Worm (Caenorhabditis elegans) whole organism, early embryonic: ENCODE measurements around the gene flp-2.
A peak's percentile ranks its signal among the peaks of the same experiment; 100 is the strongest.

Source experiments
- B0310.2 ChIP-seq: sonication (generic microtip); optimal IDR thresholded peaks from 2 replicates; lab custom pipeline; 2016; ENCODE audit warnings: mild to moderate bottlenecking, missing genetic modification characterization, missing compliant biosample characterization
- F13C5.2 ChIP-seq: sonication (generic microtip); optimal IDR thresholded peaks from 2 replicates; lab custom pipeline; 2017; ENCODE audit warnings: mild to moderate bottlenecking, missing genetic modification characterization, inconsistent platforms, missing compliant biosample characterization
- aly-1 ChIP-seq: sonication (generic microtip); optimal IDR thresholded peaks from 2 replicates; lab custom pipeline; 2016; ENCODE audit warnings: missing genetic modification characterization, missing compliant biosample characterization
- ama-1 ChIP-seq: fragments of 150-350 bp; optimal IDR thresholded peaks from 2 replicates; lab custom pipeline; 2014
- ceh-13 ChIP-seq: fragments of 200-800 bp; sonication (Bioruptor generic); optimal IDR thresholded peaks from 2 replicates; lab custom pipeline; 2018; ENCODE audit warnings: mild to moderate bottlenecking, missing genetic modification characterization, missing compliant biosample characterization
- ceh-36 ChIP-seq: sonication (generic microtip); optimal IDR thresholded peaks from 2 replicates; lab custom pipeline; 2016; ENCODE audit warnings: missing genetic modification characterization, inconsistent platforms, missing compliant biosample characterization
- ets-7 ChIP-seq: sonication (generic microtip); optimal IDR thresholded peaks from 2 replicates; lab custom pipeline; 2016; ENCODE audit warnings: missing genotype, missing genetic modification characterization, missing compliant biosample characterization
- flt-1 ChIP-seq: fragments of 200-800 bp; sonication (Bioruptor generic); IDR thresholded peaks from 2 replicates; pipeline ENCODE4 v1.3.6; 2022; ENCODE audit warnings: missing genetic modification characterization, missing compliant biosample characterization
- hmbx-1 ChIP-seq: sonication (generic microtip); optimal IDR thresholded peaks from 2 replicates; lab custom pipeline; 2016; ENCODE audit warnings: mild to moderate bottlenecking, missing genetic modification characterization, missing compliant biosample characterization
- hmg-4 ChIP-seq: fragments of 200-800 bp; sonication (Bioruptor generic); optimal IDR thresholded peaks from 2 replicates; lab custom pipeline; 2018; ENCODE audit warnings: mild to moderate bottlenecking, missing genetic modification characterization, missing compliant biosample characterization
- hnd-1 ChIP-seq: sonication (generic microtip); optimal IDR thresholded peaks from 2 replicates; lab custom pipeline; 2016; ENCODE audit warnings: missing genetic modification characterization, missing compliant biosample characterization
- pes-1 ChIP-seq: fragments of 200-800 bp; sonication (Bioruptor generic); IDR thresholded peaks from 2 replicates; pipeline ENCODE4 v1.3.6; 2022; ENCODE audit warnings: missing genetic modification reagents, missing genetic modification characterization, missing compliant biosample characterization
- scrt-1 ChIP-seq: fragments of 200-800 bp; sonication (Bioruptor generic); IDR thresholded peaks from 2 replicates; pipeline ENCODE4 v1.3.6; 2022; ENCODE audit warnings: missing genetic modification characterization, missing compliant biosample characterization
- sea-1 ChIP-seq: fragments of 200-800 bp; sonication (Bioruptor generic); conservative IDR thresholded peaks from 2 replicates; pipeline ENCODE4 v1.3.6; 2022; ENCODE audit warnings: missing genetic modification characterization, missing compliant biosample characterization
- tbx-11 ChIP-seq: fragments of 200-800 bp; sonication (Bioruptor generic); IDR thresholded peaks from 2 replicates; pipeline ENCODE4 v1.3.6; 2022; ENCODE audit warnings: missing genetic modification characterization, missing compliant biosample characterization
- tbx-37 ChIP-seq: fragments of 200-800 bp; sonication (Bioruptor generic); conservative IDR thresholded peaks from 2 replicates; pipeline ENCODE4 v1.3.6; 2022; ENCODE audit warnings: missing genetic modification reagents, missing genetic modification characterization, missing compliant biosample characterization
- tra-4 ChIP-seq: sonication (generic microtip); optimal IDR thresholded peaks from 2 replicates; lab custom pipeline; 2017; ENCODE audit warnings: missing genetic modification characterization, missing compliant biosample characterization

Gene flp-2

DNA sequence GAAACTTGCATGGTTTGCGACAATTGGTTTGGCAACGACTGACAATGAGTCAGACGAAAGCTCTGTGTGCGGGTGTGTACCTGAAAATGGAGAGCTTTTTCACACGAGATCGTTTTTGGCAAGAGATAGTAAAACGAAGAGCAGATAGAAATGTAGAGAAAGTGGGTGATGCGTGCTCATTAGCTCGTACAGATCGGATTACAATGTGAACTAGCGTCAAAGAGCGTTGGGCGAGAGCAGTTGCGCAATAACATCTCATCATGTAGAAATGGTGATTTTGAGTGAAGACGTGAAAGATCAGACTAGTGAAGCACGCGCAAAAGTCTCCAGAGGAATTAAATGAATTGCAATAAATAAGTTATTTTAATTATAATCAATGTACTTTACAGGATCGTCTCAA, at the start of gene flp-2:
flp-2 (minus strand) TSS at position 101 of the 400 bp plus-strand sequence.
- TF ChIP-seq tra-4 (tag; lab: Kevin White, UChicago): no peak
- TF ChIP-seq ets-7 (tag; lab: Kevin White, UChicago): no peak
- TF ChIP-seq scrt-1 (GFP tag; lab: Robert Waterston, UW): no peak
- TF ChIP-seq aly-1 (tag; lab: Kevin White, UChicago): no peak
- TF ChIP-seq ama-1: no peak
- no peak for TF ChIP-seq hmg-4 (GFP tag; lab: Kevin White, UChicago)
- TF ChIP-seq tbx-11 (GFP tag; lab: Robert Waterston, UW): no peak
- TF ChIP-seq tbx-37 (GFP tag; lab: Robert Waterston, UW): no peak
- no peak for TF ChIP-seq F13C5.2 (tag; lab: Kevin White, UChicago)
- TF ChIP-seq hnd-1 (tag; lab: Kevin White, UChicago): no peak
- no peak for TF ChIP-seq ceh-36
- TF ChIP-seq flt-1 (GFP tag; lab: Robert Waterston, UW): no peak
- TF ChIP-seq B0310.2: no peak
- no peak for TF ChIP-seq sea-1
- no peak for TF ChIP-seq hmbx-1
- TF ChIP-seq ceh-13 (GFP tag; lab: Kevin White, UChicago): no peak
- TF ChIP-seq pes-1 (GFP tag; lab: Robert Waterston, UW): no peak

- TF ChIP-seq tbx-37 (GFP tag; lab: Robert Waterston, UW): no peak
Measured at ce11 chrX:10141963-10142431, 47.0 kb upstream of the flp-2 start, which contains the start of gene oac-14. Gene oac-14, minus strand, starts transcription at chrX:10142013.

- no peak for TF ChIP-seq B0310.2
- no peak for TF ChIP-seq ceh-13 (GFP tag; lab: Kevin White, UChicago)
- no peak for TF ChIP-seq hmbx-1
- no peak for TF ChIP-seq hmg-4 (GFP tag; lab: Kevin White, UChicago)
- TF ChIP-seq tbx-11 (GFP tag; lab: Robert Waterston, UW): no peak
- TF ChIP-seq sea-1: no peak
- TF ChIP-seq flt-1 (GFP tag; lab: Robert Waterston, UW): no peak
- no peak for TF ChIP-seq ets-7 (tag; lab: Kevin White, UChicago)
- no peak for TF ChIP-seq aly-1 (tag; lab: Kevin White, UChicago)
- TF ChIP-seq hnd-1 (tag; lab: Kevin White, UChicago): no peak
Measured at ce11 chrX:10141264-10141663, 46.2 kb upstream of the flp-2 start.

DNA sequence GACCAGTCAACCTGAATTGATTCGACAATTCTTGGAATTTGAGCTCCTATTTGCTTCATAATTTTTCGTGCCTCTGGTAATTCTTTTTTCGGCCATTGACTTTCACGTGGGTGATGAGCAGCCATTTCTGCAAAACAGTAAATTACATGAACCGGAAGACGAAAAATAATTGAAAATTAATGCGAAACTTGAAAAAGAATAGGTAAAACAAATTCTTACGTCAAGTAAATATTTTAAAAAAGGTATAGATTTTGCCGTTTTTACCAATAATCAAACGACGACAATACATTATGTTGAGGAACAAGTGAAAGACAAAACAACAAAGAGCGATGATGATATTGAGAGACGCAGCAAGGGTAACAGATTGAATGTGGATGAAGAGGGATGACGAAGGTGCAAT, 43.4 kb upstream of the flp-2 start, which contains the start of gene moc-1:
moc-1 (minus strand) TSS at position 127 of the 400 bp plus-strand sequence.
- TF ChIP-seq B0310.2 (no peak), F13C5.2 (tag; lab: Kevin White, UChicago) (no peak), hmg-4 (GFP tag; lab: Kevin White, UChicago) (no peak), ceh-36 (no peak), ama-1 (no peak), hnd-1 (tag; lab: Kevin White, UChicago) (no peak), ceh-13 (GFP tag; lab: Kevin White, UChicago) (no peak)

DNA sequence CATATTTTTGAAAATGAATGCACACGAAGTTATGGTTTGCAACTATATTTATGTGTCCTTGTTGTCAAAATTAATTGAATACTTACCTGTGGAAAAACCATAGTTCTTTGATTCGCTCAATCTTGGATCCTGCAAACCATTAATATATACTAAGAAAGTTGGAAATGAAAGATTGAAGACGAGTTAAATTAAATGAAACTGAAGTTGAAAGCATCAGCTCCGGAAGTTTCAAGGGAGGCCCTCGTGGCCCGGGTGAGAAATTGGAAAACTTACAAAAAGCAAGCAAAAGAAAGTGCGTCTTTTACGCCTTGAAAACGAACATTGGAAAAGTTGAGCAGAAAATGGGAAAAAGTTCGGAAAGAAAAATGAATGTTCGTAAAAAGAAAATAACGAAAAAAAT, 38.0 kb upstream of the flp-2 start, which contains the start of gene unc-58:
unc-58 (minus strand) TSS at position 101 of the 400 bp plus-strand sequence.
- TF ChIP-seq B0310.2: no peak
- no peak for TF ChIP-seq tra-4 (tag; lab: Kevin White, UChicago)
- no peak for TF ChIP-seq aly-1 (tag; lab: Kevin White, UChicago)
- TF ChIP-seq ceh-36: no peak
- TF ChIP-seq ceh-13 (GFP tag; lab: Kevin White, UChicago): no peak
- no peak for TF ChIP-seq hmg-4 (GFP tag; lab: Kevin White, UChicago)
- no peak for TF ChIP-seq scrt-1 (GFP tag; lab: Robert Waterston, UW)
- TF ChIP-seq flt-1 (GFP tag; lab: Robert Waterston, UW): no peak

ce11 chrX:10132546-10133032, 37.5 kb upstream of the flp-2 start:
- TF ChIP-seq tbx-37 (GFP tag; lab: Robert Waterston, UW) (peak; percentile 86), ets-7 (tag; lab: Kevin White, UChicago) (peak; percentile 14), sea-1 (peak; percentile 94), hnd-1 (tag; lab: Kevin White, UChicago) (peak; percentile 76), tbx-11 (GFP tag; lab: Robert Waterston, UW) (peak; percentile 89), ceh-36 (peak; percentile 79), F13C5.2 (tag; lab: Kevin White, UChicago) (peak; percentile 68), hmbx-1 (peak; percentile 53), aly-1 (tag; lab: Kevin White, UChicago) (peak; percentile 88), ceh-13 (GFP tag; lab: Kevin White, UChicago) (peak; percentile 72), hmg-4 (GFP tag; lab: Kevin White, UChicago) (peak; percentile 81), flt-1 (GFP tag; lab: Robert Waterston, UW) (peak; percentile 87), pes-1 (GFP tag; lab: Robert Waterston, UW) (peak; percentile 92), B0310.2 (peak; percentile 62), scrt-1 (GFP tag; lab: Robert Waterston, UW) (peak; percentile 89)

- TF ChIP-seq ets-7 (tag; lab: Kevin White, UChicago) (no peak), B0310.2 (no peak), tbx-37 (GFP tag; lab: Robert Waterston, UW) (no peak), tra-4 (tag; lab: Kevin White, UChicago) (no peak), hnd-1 (tag; lab: Kevin White, UChicago) (no peak), ceh-36 (no peak), scrt-1 (GFP tag; lab: Robert Waterston, UW) (no peak), tbx-11 (GFP tag; lab: Robert Waterston, UW) (no peak), flt-1 (GFP tag; lab: Robert Waterston, UW) (no peak), hmbx-1 (no peak), aly-1 (tag; lab: Kevin White, UChicago) (no peak), F13C5.2 (tag; lab: Kevin White, UChicago) (no peak), ceh-13 (GFP tag; lab: Kevin White, UChicago) (no peak), ama-1 (no peak), sea-1 (no peak), hmg-4 (GFP tag; lab: Kevin White, UChicago) (no peak), pes-1 (GFP tag; lab: Robert Waterston, UW) (no peak)
Measured at ce11 chrX:10130159-10130558, 35.1 kb upstream of the flp-2 start.
